Worm (Caenorhabditis elegans) whole organism, L1 larva: Measurements from ENCODE around the gene slc-25A10.

Source experiments
- aly-2 ChIP-seq: fragments of 150-350 bp; optimal IDR thresholded peaks from 2 replicates; lab custom pipeline; 2014; ENCODE audit warnings: missing biosample characterization, missing genetic modification characterization
- egl-27 ChIP-seq, 2 experiments: fragments of 150-350 bp in 1 of 2; sonication (generic microtip); optimal IDR thresholded peaks; 3 replicates each; lab custom pipeline; 2017 to 2018; ENCODE audit warnings: missing biosample characterization in 2 of 2, missing genetic modification characterization in 2 of 2, missing genetic modification reagents in 2 of 2
- ets-5 ChIP-seq: fragments of 200-800 bp; sonication (Bioruptor generic); IDR thresholded peaks from 2 replicates; pipeline ENCODE4 v1.3.6; 2022; ENCODE audit warnings: missing genetic modification characterization, missing compliant biosample characterization
- fkh-8 ChIP-seq: sonication (generic microtip); optimal IDR thresholded peaks from 2 replicates; lab custom pipeline; 2016; ENCODE audit warnings: mild to moderate bottlenecking, missing genetic modification characterization, missing compliant biosample characterization
- hlh-4 ChIP-seq: sonication (generic microtip); optimal IDR thresholded peaks from 2 replicates; lab custom pipeline; 2016; ENCODE audit warnings: mild to moderate bottlenecking, missing genetic modification characterization, missing compliant biosample characterization
- lin-13 ChIP-seq: fragments of 150-350 bp; optimal IDR thresholded peaks from 2 replicates; lab custom pipeline; 2014; ENCODE audit warnings: missing biosample characterization, missing genetic modification reagents, missing genetic modification characterization
- lin-14 ChIP-seq: fragments of 200-800 bp; sonication (Bioruptor generic); optimal IDR thresholded peaks from 2 replicates; lab custom pipeline; 2018; ENCODE audit warnings: mild to moderate bottlenecking, missing genetic modification characterization, moderate library complexity, missing compliant biosample characterization
- nhr-237 ChIP-seq: fragments of 150-350 bp; optimal IDR thresholded peaks from 2 replicates; lab custom pipeline; 2014; ENCODE audit warnings: missing biosample characterization, missing genetic modification characterization
- nhr-77 ChIP-seq: fragments of 150-350 bp; optimal IDR thresholded peaks from 2 replicates; lab custom pipeline; 2014; ENCODE audit warnings: missing biosample characterization, missing genetic modification characterization
- nhr-90 ChIP-seq: sonication (generic microtip); optimal IDR thresholded peaks from 2 replicates; lab custom pipeline; 2016; ENCODE audit warnings: mild to moderate bottlenecking, missing genetic modification characterization, missing compliant biosample characterization; ENCODE audit not compliant: poor library complexity
- skn-1 ChIP-seq: fragments of 150-350 bp; optimal IDR thresholded peaks from 2 replicates; lab custom pipeline; 2014; ENCODE audit warnings: missing biosample characterization, missing genetic modification characterization
- snpc-4 ChIP-seq: fragments of 150-350 bp; optimal IDR thresholded peaks from 2 replicates; lab custom pipeline; 2014; ENCODE audit warnings: missing biosample characterization, missing genetic modification characterization
- vab-15 ChIP-seq: sonication (generic microtip); optimal IDR thresholded peaks from 2 replicates; lab custom pipeline; 2017; ENCODE audit warnings: missing genotype, mild to moderate bottlenecking, missing genetic modification characterization, missing compliant biosample characterization
- zip-4 ChIP-seq: fragments of 200-800 bp; sonication (Bioruptor generic); optimal IDR thresholded peaks from 2 replicates; lab custom pipeline; 2018; ENCODE audit warnings: mild to moderate bottlenecking, missing genetic modification characterization, moderate library complexity, missing compliant biosample characterization

ce11 chrX:6737329-6738008, 12.0 kb upstream of the slc-25A10 start:
- TF ChIP-seq egl-27 (tag; optimal IDR thresholded peaks at IDR 0.05; lab: Kevin White, UChicago) = peak; percentile 93 to 96
- peak; percentile 99 for TF ChIP-seq lin-14 (GFP tag; lab: Kevin White, UChicago)
- TF ChIP-seq aly-2 (tag; lab: Kevin White, UChicago) = no peak
- TF ChIP-seq nhr-237 (tag; lab: Kevin White, UChicago) = no peak
- no peak for TF ChIP-seq hlh-4 (tag; lab: Kevin White, UChicago)
- TF ChIP-seq snpc-4 (tag; lab: Kevin White, UChicago) = peak; percentile 22
- peak; percentile 97 for TF ChIP-seq nhr-90 (tag; lab: Kevin White, UChicago)
- peak; percentile 56 for TF ChIP-seq zip-4 (GFP tag; lab: Kevin White, UChicago)
- TF ChIP-seq skn-1 (tag; lab: Kevin White, UChicago) = peak; percentile 78
- peak; percentile 48 for TF ChIP-seq vab-15
- peak; percentile 82 for TF ChIP-seq nhr-77
- peak; percentile 68 for TF ChIP-seq lin-13 (GFP tag; lab: Kevin White, UChicago)
- TF ChIP-seq ets-5 = no peak
- TF ChIP-seq fkh-8 (tag; lab: Kevin White, UChicago) = peak; percentile 90
